Worm (Caenorhabditis elegans) whole organism, late embryonic: ENCODE data around the gene T08G3.11.

Experiments used
- ceh-9 ChIP-seq: sonication (generic microtip); optimal IDR thresholded peaks from 2 replicates; lab custom pipeline; 2016; ENCODE audit warnings: mild to moderate bottlenecking, missing genetic modification characterization, inconsistent platforms, missing compliant biosample characterization
- dve-1 ChIP-seq: sonication (generic microtip); optimal IDR thresholded peaks from 2 replicates; lab custom pipeline; 2017; ENCODE audit warnings: antibody characterized with exemption, mild to moderate bottlenecking, missing genetic modification characterization, missing compliant biosample characterization
- fkh-10 ChIP-seq: fragments of 150-350 bp; optimal IDR thresholded peaks from 2 replicates; lab custom pipeline; 2014; ENCODE audit warnings: missing biosample characterization, missing genetic modification reagents, missing genetic modification characterization
- fkh-6 ChIP-seq: sonication (generic microtip); optimal IDR thresholded peaks from 2 replicates; lab custom pipeline; 2016; ENCODE audit warnings: missing genetic modification characterization, missing compliant biosample characterization
- nfya-1 ChIP-seq: sonication (generic microtip); optimal IDR thresholded peaks from 2 replicates; lab custom pipeline; 2017; ENCODE audit warnings: missing genetic modification characterization, mild to moderate bottlenecking, missing compliant biosample characterization, antibody characterized with exemption, moderate library complexity
- pag-3 ChIP-seq: sonication (generic microtip); optimal IDR thresholded peaks from 2 replicates; lab custom pipeline; 2016; ENCODE audit warnings: missing compliant biosample characterization, missing genetic modification characterization, borderline replicate concordance
- pha-4 ChIP-seq: fragments of 150-350 bp; optimal IDR thresholded peaks from 2 replicates; lab custom pipeline; 2018; ENCODE audit warnings: missing biosample characterization, missing genetic modification reagents, missing genetic modification characterization
- pros-1 ChIP-seq: fragments of 150-350 bp; optimal IDR thresholded peaks from 2 replicates; lab custom pipeline; 2014; ENCODE audit warnings: missing biosample characterization, missing genetic modification reagents, missing genetic modification characterization
- ttx-3 ChIP-seq: sonication (generic microtip); optimal IDR thresholded peaks from 2 replicates; lab custom pipeline; 2016; ENCODE audit warnings: missing genetic modification reagents, missing genetic modification characterization, missing compliant biosample characterization

DNA sequence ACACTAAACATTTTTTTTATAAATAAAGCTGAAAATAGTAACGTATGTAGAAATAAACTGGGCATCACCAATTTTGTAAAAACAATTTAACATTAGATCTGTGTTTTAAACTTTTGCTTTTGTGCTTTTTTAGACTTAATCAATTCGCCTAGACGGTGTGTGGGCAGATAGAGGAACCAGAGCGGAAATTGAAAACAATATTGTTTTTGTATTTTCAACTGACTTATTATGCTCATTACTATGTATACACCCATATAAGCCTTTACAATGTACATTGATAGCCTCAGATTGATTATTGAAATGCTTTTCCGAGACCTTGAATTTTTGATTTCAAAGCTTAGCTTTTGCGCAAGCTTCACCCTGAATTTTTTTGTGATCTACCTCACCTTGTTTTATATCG is 49.2 kb downstream of the T08G3.11 start, which contains the start of gene str-73:
- TF ChIP-seq pha-4 (no peak), fkh-6 (tag; lab: Kevin White, UChicago) (no peak), ceh-9 (tag; lab: Kevin White, UChicago) (no peak), fkh-10 (no peak), ttx-3 (tag; lab: Kevin White, UChicago) (no peak), pros-1 (no peak), pag-3 (tag; lab: Kevin White, UChicago) (no peak), dve-1 (tag; lab: Kevin White, UChicago) (no peak), nfya-1 (tag; lab: Kevin White, UChicago) (no peak)
